Worm (Caenorhabditis elegans): ENCODE measurements around the gene F28G4.2.

F28G4.2 gene

DNA sequence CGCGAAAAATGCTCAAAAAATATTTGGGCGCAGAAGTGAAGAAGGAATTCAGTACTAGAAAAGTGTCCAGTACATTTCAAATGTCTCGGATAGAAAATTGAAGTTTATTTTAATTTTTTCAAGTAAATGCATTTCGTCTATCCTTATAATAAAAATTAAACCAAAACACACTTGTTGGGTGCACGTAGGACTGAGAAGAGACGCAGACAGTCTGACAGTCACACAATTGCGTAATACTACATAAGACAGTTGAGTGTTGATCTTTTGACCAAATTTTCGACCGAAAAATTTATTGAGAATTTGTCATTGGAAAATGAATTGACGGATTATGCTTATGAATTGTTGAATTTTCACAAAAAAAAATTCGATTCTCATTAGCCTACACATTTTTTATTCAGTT is 27.4 kb upstream of the F28G4.2 start, which contains the start of gene oac-7:
oac-7 (plus strand) TSS at position 283 of the 400 bp plus-strand sequence.
- no peak for TF ChIP-seq egrh-3 (GFP tag; IDR thresholded peaks at IDR 0.05)
- no peak for TF ChIP-seq cebp-1 (GFP tag; IDR thresholded peaks at IDR 0.05)
- TF ChIP-seq cebp-1 (tag; optimal IDR thresholded peaks at IDR 0.05), result peak; percentile 85

DNA sequence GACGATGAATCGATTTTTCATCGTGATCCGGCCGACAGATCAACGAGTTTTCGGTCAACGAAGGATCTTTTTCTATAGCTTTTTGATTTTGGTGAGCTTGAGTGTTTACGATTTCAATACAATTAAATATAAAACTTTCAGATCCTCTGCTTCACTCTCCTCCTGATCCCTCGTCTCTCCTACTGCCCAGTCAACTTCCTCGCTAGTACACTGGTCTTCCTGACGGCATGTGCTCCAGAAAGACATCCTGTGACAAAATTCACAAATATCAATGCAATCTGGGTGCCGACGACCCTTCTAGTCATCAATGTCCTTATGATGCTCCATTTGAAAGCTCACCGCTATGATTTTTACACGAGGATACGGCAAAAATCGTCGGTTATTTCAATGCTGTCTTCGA is 26.2 kb upstream of the F28G4.2 start:
- TF ChIP-seq snpc-3.4 (tag; optimal IDR thresholded peaks at IDR 0.05) (no peak), ccch-3 (GFP tag; optimal IDR thresholded peaks at IDR 0.05) (no peak), zim-3 (tag; optimal IDR thresholded peaks at IDR 0.05) (no peak), ztf-3 (GFP tag; optimal IDR thresholded peaks at IDR 0.05) (no peak), C17E4.6 (GFP tag; IDR thresholded peaks at IDR 0.05) (no peak), ama-1 (optimal IDR thresholded peaks at IDR 0.05) (no peak), ama-1 (GFP tag; optimal IDR thresholded peaks at IDR 0.05) (no peak), lsy-27 (tag; optimal IDR thresholded peaks at IDR 0.05; ENCODE audit: borderline replicate concordance, insufficient read depth) (no peak), ztf-28 (GFP tag; IDR thresholded peaks at IDR 0.05) (no peak), nhr-90 (tag; optimal IDR thresholded peaks at IDR 0.05) (no peak)

DNA sequence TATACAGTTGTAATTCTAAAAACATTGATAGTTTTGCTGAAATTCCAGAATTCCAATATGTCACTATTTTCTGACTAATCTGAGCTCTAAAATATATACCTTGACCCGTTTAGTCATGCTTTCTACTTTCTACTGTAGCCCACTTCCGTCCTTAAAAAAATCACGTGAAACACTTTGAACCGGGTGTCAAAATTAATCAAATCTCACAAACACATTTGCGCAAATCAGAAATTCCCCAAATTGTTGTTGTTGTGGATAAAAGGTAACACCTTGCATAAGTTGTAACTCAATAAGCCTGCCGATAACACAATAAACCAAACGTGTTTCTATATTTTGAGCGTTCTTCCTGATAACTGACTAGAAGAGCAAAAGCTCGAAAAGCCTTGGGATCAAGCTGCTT is 25.1 kb upstream of the F28G4.2 start, which contains the start of gene srxa-7:
srxa-7 (plus strand) TSS at position 301 of the 400 bp plus-strand sequence.
- TF ChIP-seq C06A6.2 (GFP tag; conservative IDR thresholded peaks at IDR 0.05) (no peak), T26A5.8 (tag; optimal IDR thresholded peaks at IDR 0.05) (no peak), mes-4 (tag; optimal IDR thresholded peaks at IDR 0.05) (no peak), snpc-1.3 (tag; optimal IDR thresholded peaks at IDR 0.05; ENCODE audit: insufficient read depth) (no peak), F55B11.4 (tag; optimal IDR thresholded peaks at IDR 0.05; ENCODE audit: borderline replicate concordance, insufficient read depth) (no peak), F52B5.7 (tag; optimal IDR thresholded peaks at IDR 0.05) (no peak), ceh-100 (GFP tag; IDR thresholded peaks at IDR 0.05) (no peak), F57A8.1 (GFP tag; optimal IDR thresholded peaks at IDR 0.05) (no peak), snpc-4 (GFP tag; optimal IDR thresholded peaks at IDR 0.05) (no peak), snpc-4 (tag; optimal IDR thresholded peaks at IDR 0.05) (no peak)

DNA sequence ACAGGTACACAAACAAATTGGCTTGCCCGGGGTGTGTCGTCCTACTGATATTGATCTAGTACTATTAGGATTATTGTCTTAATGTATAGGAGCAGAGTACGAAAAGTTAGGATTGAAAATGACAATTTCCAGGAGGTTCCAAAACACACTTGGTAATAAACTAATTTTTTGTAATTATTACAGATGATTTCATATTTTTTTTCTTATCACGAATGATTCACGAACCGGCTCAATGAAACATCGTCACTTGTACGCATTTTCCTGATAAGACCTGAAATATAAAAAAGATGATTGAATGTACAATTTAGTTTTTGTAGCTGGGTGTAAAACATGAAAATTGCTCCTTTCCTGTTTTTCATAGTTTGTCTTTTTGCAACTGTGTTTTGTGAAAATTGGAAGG is 20.3 kb upstream of the F28G4.2 start, which contains the start of the genes C31A11.13 and oac-6:
C31A11.13 (minus strand) TSS at position 113 of the 400 bp plus-strand sequence.
oac-6 (plus strand) TSS at position 279 of the 400 bp plus-strand sequence.
- no peak for TF ChIP-seq lin-26 (GFP tag; IDR thresholded peaks at IDR 0.05)
- TF ChIP-seq snpc-4 (GFP tag; optimal IDR thresholded peaks at IDR 0.05), result no peak
- TF ChIP-seq snpc-4 (tag; optimal IDR thresholded peaks at IDR 0.05), result peak in 2 of 4 experiments; percentile 14 to 41
- TF ChIP-seq dpl-1 (GFP tag; optimal IDR thresholded peaks at IDR 0.05), result no peak

DNA sequence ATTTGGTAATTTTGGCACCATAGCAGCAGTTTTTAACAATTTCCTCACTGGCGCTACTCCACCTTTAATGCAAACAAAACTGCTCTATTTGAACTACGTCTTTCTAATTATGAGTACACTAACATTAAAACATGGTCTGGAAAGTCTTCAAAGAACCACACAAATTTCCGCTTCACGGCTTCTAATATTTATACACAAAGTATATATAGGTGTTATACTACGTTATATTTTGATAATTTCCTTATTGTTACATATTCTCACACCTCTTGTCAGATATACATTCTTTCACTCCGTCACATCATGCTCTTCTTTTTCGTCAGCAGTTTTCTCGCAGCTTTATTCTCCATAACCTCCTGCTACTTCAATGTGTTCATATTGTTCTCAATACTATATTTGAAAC is 18.2 kb upstream of the F28G4.2 start, which contains the start of gene srbc-82:
srbc-82 (plus strand) TSS at position 301 of the 400 bp plus-strand sequence.
- TF ChIP-seq F57A8.1 (GFP tag; optimal IDR thresholded peaks at IDR 0.05) (no peak), pbrm-1 (GFP tag; IDR thresholded peaks at IDR 0.05) (no peak), ceh-40 (GFP tag; IDR thresholded peaks at IDR 0.05) (no peak), T07F8.4 (tag; optimal IDR thresholded peaks at IDR 0.05) (no peak), attf-6 (GFP tag; IDR thresholded peaks at IDR 0.05) (no peak), ceh-91 (GFP tag; IDR thresholded peaks at IDR 0.05) (no peak), D2030.7 (GFP tag; IDR thresholded peaks at IDR 0.05) (no peak), mel-28 (tag; optimal IDR thresholded peaks at IDR 0.05; ENCODE audit: borderline replicate concordance) (no peak), K12H6.12 (tag; optimal IDR thresholded peaks at IDR 0.05) (no peak), zim-3 (tag; optimal IDR thresholded peaks at IDR 0.05) (no peak), F57C9.4 (tag; optimal IDR thresholded peaks at IDR 0.05) (no peak), nfyb-1 (GFP tag; IDR thresholded peaks at IDR 0.05) (no peak), snpc-3.4 (tag; optimal IDR thresholded peaks at IDR 0.05) (no peak), nhr-120 (GFP tag; IDR thresholded peaks at IDR 0.05) (no peak), Y53F4B.3 (GFP tag; IDR thresholded peaks at IDR 0.05) (no peak), unc-62 (GFP tag; optimal IDR thresholded peaks at IDR 0.05) (no peak)
